Fruit fly (Drosophila melanogaster) whole organism, wandering third instar larva: ENCODE results near the gene Osi23.
A peak's percentile ranks its signal among the peaks of the same experiment; 100 is the strongest.

ENCODE experiments used
- Abd-B ChIP-seq: fragments of >200 bp; optimal IDR thresholded peaks from 2 replicates; lab custom pipeline; 2017; ENCODE audit warnings: missing biosample characterization, missing genetic modification characterization
- Dif ChIP-seq: fragments of 200-275, 200-300 bp; sonication (Bioruptor generic); optimal IDR thresholded peaks from 2 replicates; lab custom pipeline; 2018; ENCODE audit warnings: missing biosample characterization, missing genetic modification characterization; ENCODE audit not compliant: partially characterized antibody
- N ChIP-seq: fragments of >200 bp; optimal IDR thresholded peaks from 2 replicates; lab custom pipeline; 2018; ENCODE audit warnings: missing biosample characterization, missing external identifiers, missing genetic modification characterization
- ey ChIP-seq: fragments of 200-800 bp; sonication (Bioruptor generic); optimal IDR thresholded peaks from 2 replicates; lab custom pipeline; 2016; ENCODE audit warnings: missing biosample characterization, missing genetic modification characterization
- fru ChIP-seq: fragments of 200-800 bp; sonication (Bioruptor generic); optimal IDR thresholded peaks from 3 replicates; lab custom pipeline; 2016; ENCODE audit warnings: missing biosample characterization, mild to moderate bottlenecking, missing genetic modification characterization
- pan ChIP-seq: fragments of >200 bp; optimal IDR thresholded peaks from 2 replicates; lab custom pipeline; 2017
- psq ChIP-seq: fragments of 200-800 bp; sonication (Bioruptor generic); optimal IDR thresholded peaks from 3 replicates; lab custom pipeline; 2017; ENCODE audit warnings: missing biosample characterization, mild to moderate bottlenecking, missing genetic modification characterization, moderate library complexity
- rgr ChIP-seq: fragments of 200-800 bp; sonication (Bioruptor generic); optimal IDR thresholded peaks from 3 replicates; lab custom pipeline; 2016; ENCODE audit warnings: missing biosample characterization, mild to moderate bottlenecking, missing genetic modification characterization
- sage ChIP-seq: fragments of 200-800 bp; sonication (Bioruptor generic); optimal IDR thresholded peaks from 2 replicates; lab custom pipeline; 2016; ENCODE audit warnings: missing biosample characterization, mild to moderate bottlenecking, missing genetic modification characterization
- sv ChIP-seq: fragments of 200-800 bp; sonication (Bioruptor generic); optimal IDR thresholded peaks from 3 replicates; lab custom pipeline; 2016; ENCODE audit warnings: missing biosample characterization, missing genetic modification characterization

DNA sequence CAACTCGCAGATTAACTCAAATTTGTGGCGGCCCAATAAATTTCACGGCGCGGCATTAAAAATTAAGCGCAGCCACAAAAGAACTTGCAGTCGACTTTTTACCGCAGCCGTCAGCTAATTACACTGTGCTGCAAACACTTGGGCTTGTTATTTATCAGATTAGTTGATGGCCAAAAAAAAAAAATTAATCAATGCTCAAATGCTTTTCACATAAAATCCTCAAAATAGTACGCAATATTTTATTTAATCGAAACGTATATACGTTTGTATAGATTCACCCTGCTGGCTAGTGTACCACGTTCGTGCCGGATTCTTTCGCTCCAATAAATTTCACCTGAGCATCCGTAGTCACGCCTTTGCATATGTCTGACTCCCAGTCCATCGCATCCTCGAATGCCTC, 31.1 kb downstream of the Osi23 start:
- no peak for TF ChIP-seq psq (GFP tag; lab: Kevin White, UChicago)
- TF ChIP-seq rgr: peak; percentile 60
- no peak for TF ChIP-seq Abd-B (GFP tag; lab: Kevin White, UChicago)
- peak; percentile 46 for TF ChIP-seq ey (GFP tag; lab: Kevin White, UChicago)
- no peak for TF ChIP-seq N (GFP tag; lab: Kevin White, UChicago)
- TF ChIP-seq fru (GFP tag; lab: Kevin White, UChicago): peak; percentile 44
- no peak for TF ChIP-seq pan (lab: Kevin White, UChicago)
- no peak for TF ChIP-seq sage (GFP tag; lab: Kevin White, UChicago)
- no peak for TF ChIP-seq Dif (GFP tag; lab: Kevin White, UChicago)
- no peak for TF ChIP-seq sv (GFP tag; lab: Kevin White, UChicago)
